Worm (Caenorhabditis elegans) whole organism, midembryonic: ENCODE results near the gene gana-1.

Experiments used
- T22C8.4 ChIP-seq: fragments of 200-800 bp; sonication (Bioruptor generic); IDR thresholded peaks from 2 replicates; pipeline ENCODE4 v1.3.6; 2022; ENCODE audit warnings: missing genetic modification characterization, missing compliant biosample characterization
- cog-1 ChIP-seq: sonication (generic microtip); optimal IDR thresholded peaks from 2 replicates; lab custom pipeline; 2016; ENCODE audit warnings: missing genetic modification characterization, missing compliant biosample characterization
- flt-1 ChIP-seq: fragments of 200-800 bp; sonication (Bioruptor generic); IDR thresholded peaks from 2 replicates; pipeline ENCODE4 v1.3.6; 2022; ENCODE audit warnings: missing genetic modification characterization, missing compliant biosample characterization
- klf-2 ChIP-seq: fragments of 200-800 bp; sonication (Bioruptor generic); conservative IDR thresholded peaks from 2 replicates; pipeline ENCODE4 v1.3.6; 2022; ENCODE audit warnings: missing genetic modification reagents, missing genetic modification characterization, missing compliant biosample characterization
- med-1 ChIP-seq: sonication (generic microtip); optimal IDR thresholded peaks from 2 replicates; lab custom pipeline; 2017; ENCODE audit warnings: missing genetic modification characterization, mild to moderate bottlenecking, missing compliant biosample characterization, antibody characterized with exemption, missing genetic modification reagents; ENCODE audit not compliant: insufficient read depth
- ref-1 ChIP-seq: fragments of 200-800 bp; sonication (Bioruptor generic); conservative IDR thresholded peaks from 2 replicates; pipeline ENCODE4 v1.3.6; 2022; ENCODE audit warnings: missing genetic modification reagents, missing genetic modification characterization, missing compliant biosample characterization
- tab-1 ChIP-seq: fragments of 200-800 bp; sonication (Bioruptor generic); IDR thresholded peaks from 2 replicates; pipeline ENCODE4 v1.3.6; 2022; ENCODE audit warnings: missing genetic modification characterization, missing compliant biosample characterization
- ztf-23 ChIP-seq: fragments of 200-800 bp; sonication (Bioruptor generic); IDR thresholded peaks from 2 replicates; pipeline ENCODE4 v1.3.6; 2022; ENCODE audit warnings: missing genetic modification reagents, missing genetic modification characterization, missing compliant biosample characterization
- ztf-29 ChIP-seq: fragments of 200-800 bp; sonication (Bioruptor generic); IDR thresholded peaks from 2 replicates; pipeline ENCODE4 v1.3.6; 2022; ENCODE audit warnings: missing genetic modification reagents, missing genetic modification characterization, missing compliant biosample characterization

- TF ChIP-seq klf-2 (GFP tag; lab: Robert Waterston, UW) (no peak), med-1 (GFP tag; lab: Kevin White, UChicago) (no peak), ztf-29 (GFP tag; lab: Robert Waterston, UW) (no peak), T22C8.4 (GFP tag; lab: Robert Waterston, UW) (no peak), ztf-23 (no peak), ref-1 (GFP tag; lab: Robert Waterston, UW) (no peak), flt-1 (GFP tag; lab: Robert Waterston, UW) (no peak), tab-1 (GFP tag; lab: Robert Waterston, UW) (no peak), cog-1 (tag; lab: Kevin White, UChicago) (no peak)
These were observed 11.1 kb upstream of the gana-1 start for ce11 chrV:12075983-12076382.
